Fruit fly (Drosophila melanogaster) whole organism, larva: ENCODE measurements around the gene Ugt37C2.

Experiments used
- noc ChIP-seq: fragments of 200-800 bp; sonication (Bioruptor generic); optimal IDR thresholded peaks from 3 replicates; lab custom pipeline; 2019; ENCODE audit warnings: missing biosample characterization, mild to moderate bottlenecking, missing genetic modification characterization, moderate library complexity

Gene Ugt37C2

dm6 chr2L:16839665-16840064, 45.7 kb downstream of the Ugt37C2 start:
- TF ChIP-seq noc (tag; lab: Kevin White, UChicago): no peak

dm6 chr2L:16842505-16842904, 48.5 kb downstream of the Ugt37C2 start:
- no peak for TF ChIP-seq noc (tag; lab: Kevin White, UChicago)

- TF ChIP-seq noc (tag; lab: Kevin White, UChicago): no peak
Observed at dm6 chr2L:16843336-16843735, 49.3 kb downstream of the Ugt37C2 start.

dm6 chr2L:16845179-16845578, 51.2 kb downstream of the Ugt37C2 start:
- TF ChIP-seq noc (tag; lab: Kevin White, UChicago): no peak
